Worm (Caenorhabditis elegans) whole organism, late embryonic: ENCODE measurements around the gene Y11D7A.7.

Experiments used
- C08G9.2 ChIP-seq: sonication (generic microtip); optimal IDR thresholded peaks from 2 replicates; lab custom pipeline; 2016; ENCODE audit warnings: mild to moderate bottlenecking, missing genetic modification characterization, moderate library complexity, missing compliant biosample characterization
- C38D4.7 ChIP-seq: fragments of 200-800 bp; sonication (Bioruptor generic); optimal IDR thresholded peaks from 2 replicates; lab custom pipeline; 2018; ENCODE audit warnings: mild to moderate bottlenecking, missing genetic modification characterization, moderate library complexity, missing compliant biosample characterization
- K02D7.2 ChIP-seq: sonication (generic microtip); optimal IDR thresholded peaks from 2 replicates; lab custom pipeline; 2017; ENCODE audit warnings: mild to moderate bottlenecking, missing genetic modification characterization, missing compliant biosample characterization
- ceh-14 ChIP-seq: sonication (generic microtip); optimal IDR thresholded peaks from 2 replicates; lab custom pipeline; 2016; ENCODE audit warnings: missing genotype, missing genetic modification characterization, missing compliant biosample characterization
- ceh-19 ChIP-seq: fragments of 200-800 bp; sonication (Bioruptor generic); optimal IDR thresholded peaks from 2 replicates; lab custom pipeline; 2018; ENCODE audit warnings: mild to moderate bottlenecking, missing genetic modification characterization, missing compliant biosample characterization
- ceh-2 ChIP-seq: sonication (generic microtip); optimal IDR thresholded peaks from 2 replicates; lab custom pipeline; 2016; ENCODE audit warnings: missing genotype, missing genetic modification characterization, missing compliant biosample characterization
- ceh-22 ChIP-seq: sonication (generic microtip); optimal IDR thresholded peaks from 2 replicates; lab custom pipeline; 2017; ENCODE audit warnings: missing biosample characterization, missing genetic modification characterization
- ceh-24 ChIP-seq: sonication (generic microtip); optimal IDR thresholded peaks from 2 replicates; lab custom pipeline; 2016; ENCODE audit warnings: mild to moderate bottlenecking, missing genetic modification characterization, missing compliant biosample characterization
- ceh-30 ChIP-seq: fragments of 150-350 bp; optimal IDR thresholded peaks from 2 replicates; lab custom pipeline; 2014; ENCODE audit warnings: missing biosample characterization, missing genetic modification characterization
- ceh-31 ChIP-seq: sonication (generic microtip); optimal IDR thresholded peaks from 2 replicates; lab custom pipeline; 2016; ENCODE audit warnings: missing genetic modification characterization, missing compliant biosample characterization
- ceh-34 ChIP-seq: sonication (generic microtip); optimal IDR thresholded peaks from 2 replicates; lab custom pipeline; 2016; ENCODE audit warnings: mild to moderate bottlenecking, missing genetic modification characterization, missing compliant biosample characterization
- ceh-6 ChIP-seq: fragments of 200-800 bp; sonication (Bioruptor generic); optimal IDR thresholded peaks from 2 replicates; lab custom pipeline; 2018; ENCODE audit warnings: mild to moderate bottlenecking, missing genetic modification characterization, missing compliant biosample characterization
- che-1 ChIP-seq: sonication (generic microtip); optimal IDR thresholded peaks from 2 replicates; lab custom pipeline; 2016; ENCODE audit warnings: mild to moderate bottlenecking, missing genetic modification characterization, missing compliant biosample characterization
- dmd-4 ChIP-seq: sonication (generic microtip); optimal IDR thresholded peaks from 2 replicates; lab custom pipeline; 2016; ENCODE audit warnings: borderline replicate concordance, missing genetic modification characterization, missing compliant biosample characterization
- dve-1 ChIP-seq: sonication (generic microtip); optimal IDR thresholded peaks from 2 replicates; lab custom pipeline; 2017; ENCODE audit warnings: antibody characterized with exemption, mild to moderate bottlenecking, missing genetic modification characterization, missing compliant biosample characterization
- eyg-1 ChIP-seq: sonication (generic microtip); optimal IDR thresholded peaks from 2 replicates; lab custom pipeline; 2016; ENCODE audit warnings: missing genotype, missing genetic modification characterization, missing compliant biosample characterization
- fkh-10 ChIP-seq: fragments of 150-350 bp; optimal IDR thresholded peaks from 2 replicates; lab custom pipeline; 2014; ENCODE audit warnings: missing biosample characterization, missing genetic modification reagents, missing genetic modification characterization
- fkh-6 ChIP-seq: sonication (generic microtip); optimal IDR thresholded peaks from 2 replicates; lab custom pipeline; 2016; ENCODE audit warnings: missing genetic modification characterization, missing compliant biosample characterization
- hlh-13 ChIP-seq: fragments of 200-800 bp; sonication (Bioruptor generic); optimal IDR thresholded peaks from 2 replicates; lab custom pipeline; 2018; ENCODE audit warnings: mild to moderate bottlenecking, missing genetic modification characterization, missing compliant biosample characterization
- hlh-15 ChIP-seq: sonication (generic microtip); optimal IDR thresholded peaks from 2 replicates; lab custom pipeline; 2016; ENCODE audit warnings: missing genetic modification characterization, missing compliant biosample characterization
- hlh-30 ChIP-seq: sonication (generic microtip); optimal IDR thresholded peaks from 2 replicates; lab custom pipeline; 2017; ENCODE audit warnings: antibody characterized with exemption, missing genetic modification characterization, missing compliant biosample characterization; ENCODE audit not compliant: insufficient read depth
- hlh-6 ChIP-seq: sonication (generic microtip); optimal IDR thresholded peaks from 2 replicates; lab custom pipeline; 2016; ENCODE audit warnings: missing genotype, missing genetic modification characterization, missing compliant biosample characterization
- lin-11 ChIP-seq: fragments of 200-800 bp; sonication (Bioruptor generic); optimal IDR thresholded peaks from 2 replicates; lab custom pipeline; 2018; ENCODE audit warnings: mild to moderate bottlenecking, missing genetic modification characterization, missing compliant biosample characterization
- nfya-1 ChIP-seq: sonication (generic microtip); optimal IDR thresholded peaks from 2 replicates; lab custom pipeline; 2017; ENCODE audit warnings: missing genetic modification characterization, mild to moderate bottlenecking, missing compliant biosample characterization, antibody characterized with exemption, moderate library complexity
- nhr-11 ChIP-seq: fragments of 150-350 bp; optimal IDR thresholded peaks from 2 replicates; lab custom pipeline; 2014; ENCODE audit warnings: missing biosample characterization, missing genetic modification characterization
- npax-4 ChIP-seq: sonication (generic microtip); optimal IDR thresholded peaks from 2 replicates; lab custom pipeline; 2016; ENCODE audit warnings: missing genetic modification characterization, missing compliant biosample characterization
- pag-3 ChIP-seq: sonication (generic microtip); optimal IDR thresholded peaks from 2 replicates; lab custom pipeline; 2016; ENCODE audit warnings: missing compliant biosample characterization, missing genetic modification characterization, borderline replicate concordance
- ref-2 ChIP-seq: sonication (generic microtip); optimal IDR thresholded peaks from 2 replicates; lab custom pipeline; 2016; ENCODE audit warnings: missing genetic modification characterization, missing compliant biosample characterization
- rnt-1 ChIP-seq: sonication (generic microtip); optimal IDR thresholded peaks from 2 replicates; lab custom pipeline; 2016; ENCODE audit warnings: missing genetic modification characterization, missing compliant biosample characterization
- sdc-2 ChIP-seq: sonication (generic microtip); optimal IDR thresholded peaks from 2 replicates; lab custom pipeline; 2016; ENCODE audit warnings: missing genotype, missing genetic modification characterization, missing compliant biosample characterization
- sox-2 ChIP-seq: fragments of 200-800 bp; sonication (Bioruptor generic); IDR thresholded peaks from 2 replicates; pipeline ENCODE4 v1.3.6; 2022; ENCODE audit warnings: missing genetic modification reagents, missing genetic modification characterization, missing compliant biosample characterization
- sox-4 ChIP-seq: sonication (generic microtip); optimal IDR thresholded peaks from 2 replicates; lab custom pipeline; 2017; ENCODE audit warnings: mild to moderate bottlenecking, missing genetic modification characterization, inconsistent platforms, missing compliant biosample characterization
- syd-9 ChIP-seq: sonication (generic microtip); optimal IDR thresholded peaks from 2 replicates; lab custom pipeline; 2016; ENCODE audit warnings: mild to moderate bottlenecking, missing genetic modification characterization, moderate library complexity, missing compliant biosample characterization
- tbx-2 ChIP-seq: sonication (generic microtip); optimal IDR thresholded peaks from 2 replicates; lab custom pipeline; 2016; ENCODE audit warnings: missing genetic modification characterization, missing compliant biosample characterization
- unc-55 ChIP-seq: sonication (generic microtip); optimal IDR thresholded peaks from 2 replicates; lab custom pipeline; 2017; ENCODE audit warnings: missing biosample characterization, missing genetic modification reagents, missing genetic modification characterization
- unc-86 ChIP-seq: sonication (generic microtip); optimal IDR thresholded peaks from 2 replicates; lab custom pipeline; 2016; ENCODE audit warnings: missing genetic modification characterization, missing compliant biosample characterization
- ztf-16 ChIP-seq: sonication (generic microtip); optimal IDR thresholded peaks from 2 replicates; lab custom pipeline; 2017; ENCODE audit warnings: missing genetic modification characterization, missing compliant biosample characterization

The Y11D7A.7 gene

DNA sequence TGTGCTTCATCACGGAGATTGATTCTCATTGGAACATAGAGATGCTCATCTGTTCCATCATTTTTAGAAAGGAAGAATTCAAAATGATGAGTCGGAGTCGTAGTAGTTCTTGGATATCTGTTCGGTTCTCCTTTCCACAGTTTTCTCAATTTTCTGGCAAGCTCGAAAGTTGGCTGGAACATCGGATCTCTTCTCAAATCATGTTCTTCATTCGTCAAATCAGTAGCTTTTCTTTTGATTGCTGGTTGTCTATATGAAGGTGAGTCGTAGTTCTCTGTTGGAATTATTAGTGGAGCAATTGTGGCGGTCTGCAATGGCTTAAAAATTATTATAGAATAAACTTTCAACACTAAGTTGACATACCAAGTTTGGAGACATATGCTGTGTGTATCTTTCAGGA is 13.0 kb downstream of the Y11D7A.7 start:
- TF ChIP-seq hlh-6, result no peak
- no peak for TF ChIP-seq npax-4 (tag; lab: Kevin White, UChicago)
- TF ChIP-seq sox-2 (GFP tag; lab: Robert Waterston, UW), result no peak
- TF ChIP-seq rnt-1 (tag; lab: Kevin White, UChicago), result no peak
- no peak for TF ChIP-seq sox-4
- TF ChIP-seq hlh-30 (tag; lab: Kevin White, UChicago), result no peak
- no peak for TF ChIP-seq dmd-4 (tag; lab: Kevin White, UChicago)
- TF ChIP-seq pag-3 (tag; lab: Kevin White, UChicago), result no peak
- no peak for TF ChIP-seq ztf-16
- TF ChIP-seq eyg-1, result no peak
- TF ChIP-seq, all 69 proteins: peak for 0

DNA sequence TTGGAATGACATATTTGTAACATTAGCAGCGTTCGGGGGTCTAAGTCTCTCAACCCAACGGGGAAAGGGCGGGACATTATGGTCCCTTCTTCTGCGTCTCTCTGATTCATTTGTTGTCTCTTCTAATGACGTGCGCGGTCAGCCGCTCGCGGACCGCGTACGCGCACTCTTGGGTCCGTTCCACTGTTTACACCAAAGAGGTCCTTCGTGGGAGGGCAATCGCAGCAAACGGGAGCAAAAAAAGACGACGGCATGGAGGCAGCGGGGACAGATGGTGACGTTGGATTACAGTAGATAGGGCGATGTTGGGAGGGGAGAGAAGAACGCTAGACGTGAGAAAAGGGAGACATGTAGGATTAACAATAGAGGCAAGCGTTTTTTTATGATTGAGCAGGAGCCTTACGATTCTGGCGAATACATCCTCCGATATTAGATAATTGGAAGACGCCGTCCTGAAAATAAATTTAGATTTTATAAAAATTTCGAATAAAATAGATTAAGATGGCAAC is 14.5 kb downstream of the Y11D7A.7 start, which contains the start of gene flh-1:
Gene flh-1 (minus strand): TSS at position 459 of the 509 bp plus-strand sequence.
- TF ChIP-seq eyg-1, result no peak
- peak; percentile 12 for TF ChIP-seq unc-55
- peak; percentile 37 for TF ChIP-seq ceh-31 (tag; lab: Kevin White, UChicago)
- TF ChIP-seq dmd-4 (tag; lab: Kevin White, UChicago), result no peak
- TF ChIP-seq ref-2, result peak; percentile 47
- no peak for TF ChIP-seq unc-86 (tag; lab: Kevin White, UChicago)
- TF ChIP-seq ceh-2 (tag; lab: Kevin White, UChicago), result peak; percentile 30
- peak; percentile 21 for TF ChIP-seq hlh-6
- TF ChIP-seq ceh-14 (tag; lab: Kevin White, UChicago), result no peak
- peak; percentile 31 for TF ChIP-seq nfya-1 (tag; lab: Kevin White, UChicago)
- TF ChIP-seq C08G9.2, result no peak
- peak; percentile 58 for TF ChIP-seq tbx-2 (tag; lab: Kevin White, UChicago)
- peak; percentile 58 for TF ChIP-seq sdc-2 (tag; lab: Kevin White, UChicago)
- peak; percentile 28 for TF ChIP-seq ceh-34
- no peak for TF ChIP-seq K02D7.2 (tag; lab: Kevin White, UChicago)

DNA sequence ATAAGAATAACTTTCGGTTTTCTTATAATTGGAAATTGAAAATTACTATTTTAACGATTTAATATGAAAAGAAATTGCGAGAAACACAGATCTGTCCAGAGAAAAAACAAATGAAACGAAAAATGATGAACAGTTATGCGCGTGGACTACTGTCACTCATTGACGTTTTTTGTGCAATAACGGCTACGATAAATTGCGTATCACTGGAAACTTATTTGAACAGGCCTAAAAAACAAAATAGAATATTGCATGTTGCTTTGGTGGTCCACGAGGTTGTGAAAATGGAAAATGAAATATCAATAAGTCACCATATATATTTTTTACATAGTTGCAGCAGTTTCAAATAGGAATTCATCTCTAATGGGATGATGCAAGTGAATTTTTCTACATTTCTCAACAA is 15.2 kb downstream of the Y11D7A.7 start:
- TF ChIP-seq C08G9.2, result no peak
- no peak for TF ChIP-seq dve-1

DNA sequence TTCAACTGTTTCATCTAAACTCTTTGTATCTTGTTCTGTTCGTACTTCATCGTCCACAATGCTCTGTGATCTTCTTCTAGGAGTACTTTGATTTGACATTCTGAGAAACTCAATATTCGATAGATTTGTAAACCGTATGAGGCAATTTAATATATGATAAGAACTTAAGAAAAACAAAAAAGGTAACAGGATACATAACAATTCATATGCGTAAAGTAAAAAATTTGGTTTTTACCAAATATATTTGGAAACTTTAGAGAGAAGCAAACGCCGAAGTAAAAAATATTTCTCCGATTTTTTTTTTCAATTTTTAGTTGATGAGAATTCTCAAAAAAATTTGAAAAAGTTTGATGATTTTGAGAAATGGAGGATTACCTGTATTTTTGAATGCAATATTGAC is 17.1 kb downstream of the Y11D7A.7 start, which contains the start of gene Y11D7A.19:
Gene Y11D7A.19 (minus strand): TSS at position 101 of the 400 bp plus-strand sequence.
- TF ChIP-seq fkh-10 (GFP tag; lab: Kevin White, UChicago) (no peak), ceh-19 (GFP tag; lab: Kevin White, UChicago) (no peak), syd-9 (tag; lab: Kevin White, UChicago) (no peak), hlh-15 (tag; lab: Kevin White, UChicago) (no peak), hlh-13 (GFP tag; lab: Kevin White, UChicago) (no peak), ceh-30 (no peak), C38D4.7 (GFP tag; lab: Kevin White, UChicago) (no peak), ceh-22 (tag; lab: Kevin White, UChicago) (no peak), sox-2 (GFP tag; lab: Robert Waterston, UW) (no peak), fkh-6 (no peak), ceh-14 (tag; lab: Kevin White, UChicago) (no peak), nhr-11 (tag; lab: Kevin White, UChicago) (no peak), ceh-6 (GFP tag; lab: Kevin White, UChicago) (no peak), lin-11 (no peak), che-1 (no peak), ceh-24 (tag; lab: Kevin White, UChicago) (no peak)
